Fruit fly (Drosophila melanogaster): ENCODE results near the gene pinta.

The pinta gene

dm6 chr3R:22397068-22397700, 27.5 kb downstream of the pinta start (continued):
- peak; percentile 87 for TF ChIP-seq Bgb (GFP tag; IDR thresholded peaks at IDR 0.05; ENCODE audit: partially characterized antibody)
- TF ChIP-seq CG3838 (GFP tag; optimal IDR thresholded peaks at IDR 0.05) = no peak
- no peak for TF ChIP-seq CG12299 (tag; optimal IDR thresholded peaks at IDR 0.05)
- TF ChIP-seq ftz-f1 (GFP tag; optimal IDR thresholded peaks at IDR 0.05) = peak; percentile 84
- TF ChIP-seq Aef1 (GFP tag; IDR thresholded peaks at IDR 0.05) = no peak
- TF ChIP-seq CG15011 (GFP tag; optimal IDR thresholded peaks at IDR 0.05) = no peak
- TF ChIP-seq wek (GFP tag; optimal IDR thresholded peaks at IDR 0.05) = no peak
- TF ChIP-seq kay (GFP tag; optimal IDR thresholded peaks at IDR 0.05) = no peak
- no peak for TF ChIP-seq CG9932 (GFP tag; IDR thresholded peaks at IDR 0.05)
- TF ChIP-seq CG17328 (GFP tag; IDR thresholded peaks at IDR 0.05) = 0 out of 2 replicates have a peak, but pooled peaks have one; percentile 20
- TF ChIP-seq BEAF-32 (GFP tag; optimal IDR thresholded peaks at IDR 0.05) = no peak
- no peak for TF ChIP-seq CG10321 (GFP tag; IDR thresholded peaks at IDR 0.05)
- TF ChIP-seq Dip3 (GFP tag; optimal IDR thresholded peaks at IDR 0.05) = no peak
- no peak for TF ChIP-seq CG9727 (GFP tag; optimal IDR thresholded peaks at IDR 0.05)
- 0 out of 2 replicates have a peak, but pooled peaks have one; percentile 27 for TF ChIP-seq Atf6 (GFP tag; IDR thresholded peaks at IDR 0.05)
- TF ChIP-seq CG11504 (tag; optimal IDR thresholded peaks at IDR 0.05) = peak; percentile 5
- 0 out of 3 replicates have a peak, but pooled peaks have one; percentile 19 for TF ChIP-seq Doc3 (GFP tag; IDR thresholded peaks at IDR 0.05; ENCODE audit: partially characterized antibody)
- TF ChIP-seq CrebB (tag; optimal IDR thresholded peaks at IDR 0.05) = no peak
- TF ChIP-seq Doc2 (GFP tag; IDR thresholded peaks at IDR 0.05) = no peak
- TF ChIP-seq stwl (tag; optimal IDR thresholded peaks at IDR 0.05) = no peak
- no peak for TF ChIP-seq cad (GFP tag; optimal IDR thresholded peaks at IDR 0.05)
- TF ChIP-seq dan (GFP tag; IDR thresholded peaks at IDR 0.05) = no peak
- no peak for TF ChIP-seq row (GFP tag; IDR thresholded peaks at IDR 0.05)
- no peak for TF ChIP-seq Xbp1 (GFP tag; optimal IDR thresholded peaks at IDR 0.05)
- peak; percentile 62; the same call in 1 of the 2 replicates for TF ChIP-seq sna (GFP tag; IDR thresholded peaks at IDR 0.05; ENCODE audit: partially characterized antibody)
- TF ChIP-seq cg (GFP tag; optimal IDR thresholded peaks at IDR 0.05) = no peak
- TF ChIP-seq tgo (GFP tag; IDR thresholded peaks at IDR 0.05) = no peak
- no peak for TF ChIP-seq CG7839 (tag; optimal IDR thresholded peaks at IDR 0.05)
- TF ChIP-seq Poxn (GFP tag; IDR thresholded peaks at IDR 0.05) = no peak
- TF ChIP-seq esg (GFP tag; conservative IDR thresholded peaks at IDR 0.05) = no peak
- TF ChIP-seq Jarid2 (GFP tag; optimal IDR thresholded peaks at IDR 0.05) = no peak
- no peak for TF ChIP-seq Asciz (GFP tag; optimal IDR thresholded peaks at IDR 0.05)
- no peak for TF ChIP-seq pb (GFP tag; optimal IDR thresholded peaks at IDR 0.05)
- TF ChIP-seq sim (GFP tag; IDR thresholded peaks at IDR 0.05) = no peak
- no peak for TF ChIP-seq MESR4 (GFP tag; optimal IDR thresholded peaks at IDR 0.05)
- TF ChIP-seq inv (GFP tag; IDR thresholded peaks at IDR 0.05; ENCODE audit: partially characterized antibody) = peak; percentile 44; the same call in 1 of the 2 replicates
- peak; percentile 22 for TF ChIP-seq CG12391 (tag; optimal IDR thresholded peaks at IDR 0.05)
- peak; percentile 81 for TF ChIP-seq CG8478 (optimal IDR thresholded peaks at IDR 0.05)
- peak; percentile 7 for TF ChIP-seq CG2116 (GFP tag; optimal IDR thresholded peaks at IDR 0.05)
- no peak for TF ChIP-seq Ravus (GFP tag; IDR thresholded peaks at IDR 0.05)
- TF ChIP-seq Optix (GFP tag; IDR thresholded peaks at IDR 0.05) = no peak
- no peak for TF ChIP-seq grau (tag; optimal IDR thresholded peaks at IDR 0.05)
- TF ChIP-seq CG13287 (GFP tag; IDR thresholded peaks at IDR 0.05; ENCODE audit: partially characterized antibody) = peak; percentile 54; the same call in 1 of the 2 replicates
- peak; percentile 77 for TF ChIP-seq amos (GFP tag; IDR thresholded peaks at IDR 0.05; ENCODE audit: partially characterized antibody)
- no peak for TF ChIP-seq CG15479 (GFP tag; optimal IDR thresholded peaks at IDR 0.05)
- TF ChIP-seq kah (GFP tag; optimal IDR thresholded peaks at IDR 0.05) = no peak
- TF ChIP-seq CG17912 (GFP tag; optimal IDR thresholded peaks at IDR 0.05) = no peak
- TF ChIP-seq HLH54F (GFP tag; optimal IDR thresholded peaks at IDR 0.05) = no peak
- TF ChIP-seq vfl (GFP tag; optimal IDR thresholded peaks at IDR 0.05) = no peak
- no peak for TF ChIP-seq Dip2 (GFP tag; IDR thresholded peaks at IDR 0.05)
